Fruit fly (Drosophila melanogaster) whole organism, embryonic: ENCODE data around the gene kibra.

Experiments
- Abd-B ChIP-seq: fragments of 200-800 bp; sonication (Bioruptor generic); optimal IDR thresholded peaks from 2 replicates; lab custom pipeline; 2018; ENCODE audit warnings: missing biosample characterization, mild to moderate bottlenecking, missing genetic modification characterization, moderate library complexity
- Ada2b ChIP-seq: fragments of 200-800 bp; sonication (Bioruptor generic); IDR thresholded peaks from 2 replicates; pipeline ENCODE4 v1.3.6; 2022; ENCODE audit warnings: missing biosample characterization, missing genetic modification characterization
- Asciz ChIP-seq: fragments of 200-800 bp; sonication (Bioruptor generic); optimal IDR thresholded peaks from 2 replicates; lab custom pipeline; 2017; ENCODE audit warnings: missing biosample characterization, mild to moderate bottlenecking, missing genetic modification characterization, missing genetic modification reagents
- Blimp-1 ChIP-seq: fragments of 200-800 bp; sonication (Bioruptor generic); optimal IDR thresholded peaks from 3 replicates; lab custom pipeline; 2018; ENCODE audit warnings: missing biosample characterization, missing genetic modification characterization, mild to moderate bottlenecking, moderate library complexity, missing genetic modification reagents
- CG14710 ChIP-seq: fragments of 200-800 bp; sonication (Bioruptor generic); optimal IDR thresholded peaks from 3 replicates; lab custom pipeline; 2019; ENCODE audit warnings: missing biosample characterization, mild to moderate bottlenecking, missing genetic modification characterization, moderate library complexity
- CG18011 ChIP-seq: fragments of 200-800 bp; sonication (Bioruptor generic); optimal IDR thresholded peaks from 2 replicates; lab custom pipeline; 2017; ENCODE audit warnings: missing biosample characterization, missing genetic modification characterization, mild to moderate bottlenecking, moderate library complexity, missing genotype
- CG18476 ChIP-seq: fragments of 200-800 bp; sonication (Bioruptor generic); optimal IDR thresholded peaks from 2 replicates; lab custom pipeline; 2016; ENCODE audit warnings: missing biosample characterization, mild to moderate bottlenecking, missing genetic modification characterization
- CG2199 ChIP-seq: fragments of 200-800 bp; sonication (Bioruptor generic); IDR thresholded peaks from 3 replicates; pipeline ENCODE4 v1.3.6; 2022; ENCODE audit warnings: missing biosample characterization, missing genetic modification characterization
- CG4360 ChIP-seq: fragments of 200-800 bp; sonication (Bioruptor generic); IDR thresholded peaks from 2 replicates; pipeline ENCODE4 v1.3.6; 2022; ENCODE audit warnings: missing biosample characterization, missing genetic modification characterization
- CG4730 ChIP-seq: fragments of 200-800 bp; sonication (Bioruptor generic); IDR thresholded peaks from 2 replicates; pipeline ENCODE4 v1.3.6; 2022; ENCODE audit warnings: missing biosample characterization, missing genetic modification characterization
- CG6689 ChIP-seq: fragments of 200-800 bp; sonication (Bioruptor generic); IDR thresholded peaks from 2 replicates; pipeline ENCODE4 v1.3.6; 2022; ENCODE audit warnings: missing biosample characterization, missing genetic modification characterization
- CG7357 ChIP-seq: fragments of 200-800 bp; sonication (Bioruptor generic); IDR thresholded peaks from 3 replicates; pipeline ENCODE4 v1.3.6; 2022; ENCODE audit warnings: missing biosample characterization, missing genetic modification characterization
- CG7839 ChIP-seq: fragments of 200-800 bp; sonication (Bioruptor generic); optimal IDR thresholded peaks from 3 replicates; lab custom pipeline; 2018; ENCODE audit warnings: missing biosample characterization, mild to moderate bottlenecking, missing genetic modification characterization, moderate library complexity
- CG8290 ChIP-seq, 3 experiments: fragments of 200-800 bp; sonication (Bioruptor generic); optimal IDR thresholded peaks; 2 replicates each; lab custom pipeline; 2016 to 2019; ENCODE audit warnings: missing biosample characterization in 3 of 3, missing genetic modification characterization in 3 of 3, mild to moderate bottlenecking in 2 of 3, moderate library complexity in 1 of 3
- CG8765 ChIP-seq: fragments of 200-800 bp; sonication (Bioruptor generic); IDR thresholded peaks from 2 replicates; pipeline ENCODE4 v1.3.6; 2022; ENCODE audit warnings: missing biosample characterization, missing genetic modification characterization
- CG9437 ChIP-seq: fragments of 200-800 bp; sonication (Bioruptor generic); optimal IDR thresholded peaks from 2 replicates; lab custom pipeline; 2018; ENCODE audit warnings: missing biosample characterization, mild to moderate bottlenecking, missing genetic modification characterization
- Camta ChIP-seq: fragments of 200-800 bp; sonication (Bioruptor generic); optimal IDR thresholded peaks from 2 replicates; lab custom pipeline; 2016; ENCODE audit warnings: missing biosample characterization, missing genetic modification characterization
- CrebB ChIP-seq: fragments of 200-800 bp; sonication (Bioruptor generic); optimal IDR thresholded peaks from 3 replicates; lab custom pipeline; 2018; ENCODE audit warnings: missing biosample characterization, mild to moderate bottlenecking, missing genetic modification characterization
- Eip74EF ChIP-seq, 2 experiments: fragments of 200-800 bp in 1 of 2; fragments of >200 bp in 1 of 2; sonication (Bioruptor generic) in 1 of 2; optimal IDR thresholded peaks; 2 replicates each; lab custom pipeline; 2017 to 2019; ENCODE audit warnings: missing biosample characterization in 2 of 2, missing genetic modification characterization in 2 of 2, mild to moderate bottlenecking in 1 of 2, moderate library complexity in 1 of 2
- Gsc ChIP-seq: fragments of 200-800 bp; sonication (Bioruptor generic); IDR thresholded peaks from 2 replicates; pipeline ENCODE4 v1.3.6; 2022; ENCODE audit warnings: missing biosample characterization, missing genetic modification characterization
- Gug ChIP-seq: fragments of 200-800 bp; sonication (Bioruptor generic); IDR thresholded peaks from 4 replicates; pipeline ENCODE4 v1.3.6; 2022; ENCODE audit warnings: missing biosample characterization, missing genetic modification characterization
- Hmr ChIP-seq: fragments of 200-800 bp; sonication (Bioruptor generic); optimal IDR thresholded peaks from 3 replicates; lab custom pipeline; 2017; ENCODE audit warnings: mild to moderate bottlenecking, missing biosample characterization, missing genetic modification reagents, missing genetic modification characterization
- Hr3 ChIP-seq: fragments of 200-800 bp; sonication (Bioruptor generic); optimal IDR thresholded peaks from 3 replicates; lab custom pipeline; 2016; ENCODE audit warnings: missing biosample characterization, missing genetic modification characterization
- Hr78 ChIP-seq, 2 experiments: fragments of 200-800 bp in 1 of 2; fragments of >200 bp in 1 of 2; sonication (Bioruptor generic) in 1 of 2; optimal IDR thresholded peaks; 2 replicates each; lab custom pipeline; 2017 to 2019; ENCODE audit warnings: missing biosample characterization in 2 of 2, missing genetic modification characterization in 2 of 2, mild to moderate bottlenecking in 1 of 2, moderate library complexity in 1 of 2
- Lhr ChIP-seq: fragments of 200-800 bp; sonication (Bioruptor generic); optimal IDR thresholded peaks from 3 replicates; lab custom pipeline; 2017; ENCODE audit warnings: mild to moderate bottlenecking, missing biosample characterization, missing genetic modification reagents, missing genetic modification characterization
- Max ChIP-seq: fragments of 200-800 bp; sonication (Bioruptor generic); optimal IDR thresholded peaks from 2 replicates; lab custom pipeline; 2016; ENCODE audit warnings: missing biosample characterization, mild to moderate bottlenecking, missing genetic modification characterization
- Med ChIP-seq: fragments of 200-800 bp; sonication (Bioruptor generic); peaks from one replicate; lab custom pipeline; 2016; ENCODE audit warnings: missing biosample characterization, missing genetic modification characterization, mild to moderate bottlenecking, inconsistent platforms, moderate library complexity
- Neu2 ChIP-seq: fragments of 200-800 bp; sonication (Bioruptor generic); optimal IDR thresholded peaks from 3 replicates; lab custom pipeline; 2016; ENCODE audit warnings: missing biosample characterization, missing genetic modification characterization, borderline replicate concordance
- Nf-YB ChIP-seq: fragments of 200-800 bp; sonication (Bioruptor generic); optimal IDR thresholded peaks from 3 replicates; lab custom pipeline; 2019; ENCODE audit warnings: missing biosample characterization, mild to moderate bottlenecking, missing genetic modification characterization, moderate library complexity
- Oli ChIP-seq: fragments of 200-800 bp; sonication (Bioruptor generic); optimal IDR thresholded peaks from 2 replicates; lab custom pipeline; 2018; ENCODE audit warnings: missing biosample characterization, mild to moderate bottlenecking, missing genetic modification characterization, moderate library complexity
- Ptx1 ChIP-seq: fragments of 200-800 bp; sonication (Bioruptor generic); IDR thresholded peaks from 2 replicates; pipeline ENCODE4 v1.3.6; 2022; ENCODE audit warnings: missing biosample characterization, missing genetic modification characterization
- Ssrp ChIP-seq: fragments of 200-800 bp; sonication (Bioruptor generic); optimal IDR thresholded peaks from 2 replicates; lab custom pipeline; 2018; ENCODE audit warnings: missing biosample characterization, mild to moderate bottlenecking, missing genetic modification characterization, moderate library complexity
- TFAM ChIP-seq: fragments of 200-800 bp; sonication (Bioruptor generic); optimal IDR thresholded peaks from 2 replicates; lab custom pipeline; 2017; ENCODE audit warnings: missing biosample characterization, missing genetic modification characterization, inconsistent platforms
- amos ChIP-seq: fragments of 200-800 bp; sonication (Bioruptor generic); IDR thresholded peaks from 2 replicates; pipeline ENCODE4 v1.3.6; 2022; ENCODE audit warnings: missing biosample characterization, missing genetic modification characterization; ENCODE audit not compliant: partially characterized antibody
- chn ChIP-seq: fragments of 200-800 bp; sonication (Bioruptor generic); optimal IDR thresholded peaks from 2 replicates; lab custom pipeline; 2016; ENCODE audit warnings: missing biosample characterization, missing genetic modification characterization
- cwo ChIP-seq: fragments of 200-800 bp; sonication (Bioruptor generic); optimal IDR thresholded peaks from 3 replicates; lab custom pipeline; 2017; ENCODE audit warnings: missing biosample characterization, missing genetic modification characterization, mild to moderate bottlenecking, moderate library complexity, missing genetic modification reagents
- dmrt11E ChIP-seq: fragments of 200-800 bp; sonication (Bioruptor generic); optimal IDR thresholded peaks from 3 replicates; lab custom pipeline; 2018; ENCODE audit warnings: missing biosample characterization, mild to moderate bottlenecking, missing genetic modification characterization, moderate library complexity
- hkb ChIP-seq, 2 experiments: fragments of 200-800 bp in 1 of 2; fragments of >200 bp in 1 of 2; sonication (Bioruptor generic) in 1 of 2; IDR thresholded peaks in 1 of 2; optimal IDR thresholded peaks in 1 of 2; 2 replicates each; pipeline versions ENCODE4 v1.3.6 to Lab custom; 2017 to 2022; ENCODE audit warnings: missing biosample characterization in 1 of 2, missing genetic modification characterization in 1 of 2
- kah ChIP-seq: fragments of 200-800 bp; sonication (Bioruptor generic); optimal IDR thresholded peaks from 2 replicates; lab custom pipeline; 2018; ENCODE audit warnings: missing biosample characterization, mild to moderate bottlenecking, missing genetic modification characterization
- lola ChIP-seq, 3 experiments: fragments of >200 bp in 2 of 3; fragments of 200-800 bp in 1 of 3; sonication (Bioruptor generic) in 1 of 3; optimal IDR thresholded peaks; 2 replicates each; lab custom pipeline; 2017 to 2019; ENCODE audit warnings: missing biosample characterization in 3 of 3, missing genetic modification characterization in 3 of 3, mild to moderate bottlenecking in 1 of 3, moderate library complexity in 1 of 3
- luna ChIP-seq: fragments of 200-800 bp; sonication (Bioruptor generic); optimal IDR thresholded peaks from 2 replicates; lab custom pipeline; 2016; ENCODE audit warnings: missing biosample characterization, missing genetic modification characterization
- mam ChIP-seq: fragments of 200-800 bp; sonication (Bioruptor generic); optimal IDR thresholded peaks from 3 replicates; lab custom pipeline; 2016; ENCODE audit warnings: missing biosample characterization, missing genetic modification characterization
- nau ChIP-seq: fragments of 200-800 bp; sonication (Bioruptor generic); optimal IDR thresholded peaks from 3 replicates; lab custom pipeline; 2017; ENCODE audit warnings: missing biosample characterization, mild to moderate bottlenecking, missing genetic modification characterization, missing genetic modification reagents
- pros ChIP-seq: fragments of 200-800 bp; sonication (Bioruptor generic); optimal IDR thresholded peaks from 3 replicates; lab custom pipeline; 2019; ENCODE audit warnings: missing biosample characterization, mild to moderate bottlenecking, missing genetic modification characterization, moderate library complexity
- ranshi ChIP-seq: fragments of 200-800 bp; sonication (Bioruptor generic); IDR thresholded peaks from 2 replicates; pipeline ENCODE4 v1.3.6; 2022; ENCODE audit warnings: missing biosample characterization, missing genetic modification characterization
- sisA ChIP-seq: fragments of 200-800 bp; sonication (Bioruptor generic); IDR thresholded peaks from 2 replicates; pipeline ENCODE4 v1.3.6; 2022; ENCODE audit warnings: missing biosample characterization, missing genetic modification characterization
- z ChIP-seq: fragments of 200-800 bp; sonication (Bioruptor generic); IDR thresholded peaks from 3 replicates; pipeline ENCODE4 v1.3.6; 2022; ENCODE audit warnings: missing biosample characterization, missing genetic modification characterization

The kibra gene

dm6 chr3R:14674762-14675161, 49.3 kb downstream of the kibra start (continued):
- TF ChIP-seq TFAM (no peak), Ptx1 (peak; percentile 70), CG4360 (peak; percentile 40; the same call in 1 of the 2 replicates), Hr78 (GFP tag; optimal IDR thresholded peaks at IDR 0.05; lab: Kevin White, UChicago) (peak in 1 of 2 experiments; percentile 12), ranshi (GFP tag; lab: Robert Waterston, UW) (peak; percentile 59; the same call in 1 of the 2 replicates), CG18476 (GFP tag; lab: Kevin White, UChicago) (peak; percentile 48), Blimp-1 (GFP tag; lab: Kevin White, UChicago) (peak; percentile 68), nau (GFP tag; lab: Kevin White, UChicago) (no peak), Ssrp (tag; lab: Kevin White, UChicago) (peak; percentile 67), CrebB (no peak), amos (GFP tag; lab: Robert Waterston, UW) (no peak), cwo (GFP tag; lab: Kevin White, UChicago) (no peak), Med (GFP tag; lab: Kevin White, UChicago) (peak; percentile 86), pros (GFP tag; lab: Kevin White, UChicago) (peak; percentile 16), z (peak; percentile 51; the same call in 1 of the 3 replicates), Eip74EF (GFP tag; optimal IDR thresholded peaks at IDR 0.05; lab: Kevin White, UChicago) (peak in 1 of 2 experiments; percentile 0), CG7357 (GFP tag; lab: Robert Waterston, UW) (peak; percentile 61; the same call in 2 of the 3 replicates), Gug (peak; percentile 52; the same call in 2 of the 4 replicates), CG14710 (peak; percentile 82), CG9437 (GFP tag; lab: Kevin White, UChicago) (peak; percentile 18), Neu2 (GFP tag; lab: Kevin White, UChicago) (peak; percentile 44), Hr3 (peak; percentile 33), chn (GFP tag; lab: Kevin White, UChicago) (peak; percentile 60), CG4730 (GFP tag; lab: Robert Waterston, UW) (peak; percentile 34; the same call in 1 of the 2 replicates), Asciz (GFP tag; lab: Kevin White, UChicago) (peak; percentile 24), CG6689 (peak; percentile 76), hkb (optimal IDR thresholded peaks at IDR 0.05; lab: Kevin White, UChicago) (no peak), hkb (GFP tag; IDR thresholded peaks at IDR 0.05; lab: Robert Waterston, UW) (peak; percentile 69), Gsc (GFP tag; lab: Robert Waterston, UW) (no peak), sisA (GFP tag; lab: Robert Waterston, UW) (peak; percentile 66), CG2199 (GFP tag; lab: Robert Waterston, UW) (peak; percentile 63; the same call in 2 of the 3 replicates), CG8290 (GFP tag; optimal IDR thresholded peaks at IDR 0.05; lab: Kevin White, UChicago) (peak; percentile 30), CG8290 (tag; optimal IDR thresholded peaks at IDR 0.05; lab: Kevin White, UChicago) (no peak), CG8765 (GFP tag; lab: Robert Waterston, UW) (peak; percentile 75), dmrt11E (tag; lab: Kevin White, UChicago) (peak; percentile 89), Hmr (GFP tag; lab: Kevin White, UChicago) (no peak), lola (GFP tag; optimal IDR thresholded peaks at IDR 0.05; lab: Kevin White, UChicago) (peak in 1 of 3 experiments; percentile 81), Camta (GFP tag; lab: Kevin White, UChicago) (no peak), Ada2b (GFP tag; lab: Robert Waterston, UW) (peak; percentile 58; the same call in 1 of the 2 replicates), Lhr (peak; percentile 12), Abd-B (GFP tag; lab: Kevin White, UChicago) (peak; percentile 21), Nf-YB (GFP tag; lab: Kevin White, UChicago) (peak; percentile 47), CG18011 (GFP tag; lab: Kevin White, UChicago) (no peak), mam (GFP tag; lab: Kevin White, UChicago) (no peak), CG7839 (tag; lab: Kevin White, UChicago) (peak; percentile 75), Oli (tag; lab: Kevin White, UChicago) (peak; percentile 62), luna (GFP tag; lab: Kevin White, UChicago) (no peak), kah (peak; percentile 1), Max (peak; percentile 35)
